Worm (Caenorhabditis elegans): Measurements from ENCODE around the gene sru-29.

The sru-29 gene

DNA sequence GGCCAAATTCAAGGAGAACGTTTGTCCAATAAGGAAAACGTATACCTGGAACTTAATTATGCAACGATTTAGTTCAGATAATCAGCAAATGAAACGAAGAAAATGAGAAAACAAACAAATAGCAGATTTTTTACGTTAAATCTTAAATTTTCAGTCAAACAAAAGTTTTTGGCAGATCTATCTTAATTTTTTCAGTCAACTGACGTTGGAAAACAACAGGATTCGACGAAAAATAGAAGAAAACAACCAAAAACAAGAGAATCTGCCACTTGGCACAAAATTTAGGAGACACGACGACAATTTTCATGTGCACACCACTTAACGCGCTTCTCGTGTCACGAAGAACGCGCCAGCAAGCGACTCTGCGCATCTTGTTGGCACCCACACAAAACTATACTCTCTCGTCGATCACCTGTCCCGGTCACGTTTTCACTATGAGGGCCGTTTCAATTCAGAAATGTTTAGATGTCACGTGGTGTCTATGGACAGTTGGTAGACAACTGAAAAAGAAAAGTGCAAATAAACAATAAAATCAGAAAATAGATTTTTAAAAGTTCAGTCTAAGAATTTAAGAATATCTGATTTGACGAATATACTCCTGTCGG is 21.5 kb upstream of the sru-29 start, which contains the start of gene ztf-7:
Gene ztf-7, minus strand, starts transcription at position 51 of the 605 bp plus-strand sequence.
- TF ChIP-seq nhr-77 (tag; optimal IDR thresholded peaks at IDR 0.05) (no peak), dmd-4 (tag; optimal IDR thresholded peaks at IDR 0.05) (peak; percentile 51), Y55F3AM.14 (GFP tag; optimal IDR thresholded peaks at IDR 0.05) (peak; percentile 86), aly-2 (tag; optimal IDR thresholded peaks at IDR 0.05) (no peak), nhr-6 (tag; optimal IDR thresholded peaks at IDR 0.05) (peak; percentile 91), nhr-23 (tag; optimal IDR thresholded peaks at IDR 0.05) (no peak), peb-1 (tag; optimal IDR thresholded peaks at IDR 0.05) (no peak), sma-9 (GFP tag; optimal IDR thresholded peaks at IDR 0.05) (peak; percentile 97), sma-9 (tag; optimal IDR thresholded peaks at IDR 0.05) (no peak), ceh-82 (tag; optimal IDR thresholded peaks at IDR 0.05) (no peak), sem-4 (tag; optimal IDR thresholded peaks at IDR 0.05) (peak; percentile 92), nhr-237 (tag; optimal IDR thresholded peaks at IDR 0.05) (peak; percentile 38), nhr-129 (tag; optimal IDR thresholded peaks at IDR 0.05) (peak; percentile 94), lin-39 (tag; optimal IDR thresholded peaks at IDR 0.05) (no peak), sma-3 (GFP tag; optimal IDR thresholded peaks at IDR 0.05) (peak; percentile 98), nhr-12 (tag; optimal IDR thresholded peaks at IDR 0.05) (no peak), egl-27 (tag; optimal IDR thresholded peaks at IDR 0.05) (peak; percentile 82), skn-1 (tag; optimal IDR thresholded peaks at IDR 0.05) (peak; percentile 72), zag-1 (tag; optimal IDR thresholded peaks at IDR 0.05) (peak; percentile 58), unc-39 (tag; optimal IDR thresholded peaks at IDR 0.05) (no peak), unc-55 (GFP tag; optimal IDR thresholded peaks at IDR 0.05) (peak; percentile 83), F13H6.1 (tag; optimal IDR thresholded peaks at IDR 0.05) (peak; percentile 96), ztf-1 (GFP tag; conservative IDR thresholded peaks at IDR 0.05) (no peak), blmp-1 (tag; optimal IDR thresholded peaks at IDR 0.05; ENCODE audit: insufficient read depth) (peak; percentile 84), R02D3.7 (tag; optimal IDR thresholded peaks at IDR 0.05) (peak; percentile 32), lin-11 (tag; optimal IDR thresholded peaks at IDR 0.05) (peak; percentile 95), nhr-21 (tag; optimal IDR thresholded peaks at IDR 0.05) (peak; percentile 97), ZK546.5 (tag; optimal IDR thresholded peaks at IDR 0.05) (no peak), ama-1 (optimal IDR thresholded peaks at IDR 0.05) (peak; percentile 63), elt-3 (tag; optimal IDR thresholded peaks at IDR 0.05) (no peak), lin-13 (GFP tag; optimal IDR thresholded peaks at IDR 0.05) (peak; percentile 83), gmeb-1 (tag; optimal IDR thresholded peaks at IDR 0.05) (peak; percentile 92), mab-5 (tag; optimal IDR thresholded peaks at IDR 0.05) (peak; percentile 92), C34F6.9 (tag; optimal IDR thresholded peaks at IDR 0.05) (peak; percentile 99), nhr-25 (tag; optimal IDR thresholded peaks at IDR 0.05) (peak; percentile 98), fos-1 (tag; optimal IDR thresholded peaks at IDR 0.05) (peak; percentile 88), ztf-4 (tag; optimal IDR thresholded peaks at IDR 0.05) (peak; percentile 91), alr-1 (tag; optimal IDR thresholded peaks at IDR 0.05) (no peak), ztf-11 (tag; optimal IDR thresholded peaks at IDR 0.05) (no peak), crh-2 (tag; optimal IDR thresholded peaks at IDR 0.05) (peak; percentile 97), elt-1 (tag; optimal IDR thresholded peaks at IDR 0.05) (no peak), mbf-1 (tag; optimal IDR thresholded peaks at IDR 0.05) (no peak), ceh-16 (tag; optimal IDR thresholded peaks at IDR 0.05) (peak; percentile 39), nhr-11 (tag; optimal IDR thresholded peaks at IDR 0.05) (no peak), snpc-4 (tag; optimal IDR thresholded peaks at IDR 0.05) (peak; percentile 87), unc-62 (GFP tag; optimal IDR thresholded peaks at IDR 0.05) (peak; percentile 71), mdl-1 (tag; optimal IDR thresholded peaks at IDR 0.05) (peak; percentile 79 to 95), lsy-2 (tag; optimal IDR thresholded peaks at IDR 0.05) (peak; percentile 85 to 97), nhr-10 (tag; optimal IDR thresholded peaks at IDR 0.05) (no peak)
